Fruit fly (Drosophila melanogaster) whole organism, wandering third instar larva: Measurements from ENCODE around the gene Cap-D3.

ENCODE experiments used
- CG32264 ChIP-seq: fragments of 200-800 bp; sonication (Bioruptor generic); optimal IDR thresholded peaks from 2 replicates; lab custom pipeline; 2016; ENCODE audit warnings: missing biosample characterization, missing genetic modification characterization
- OdsH ChIP-seq: fragments of 200-800 bp; sonication (Bioruptor generic); optimal IDR thresholded peaks from 2 replicates; lab custom pipeline; 2016; ENCODE audit warnings: missing biosample characterization, mild to moderate bottlenecking, missing genetic modification characterization
- Vsx2 ChIP-seq: fragments of 200-300, 225-300 bp; sonication (Bioruptor generic); optimal IDR thresholded peaks from 2 replicates; lab custom pipeline; 2018; ENCODE audit warnings: missing biosample characterization, missing genetic modification characterization; ENCODE audit not compliant: partially characterized antibody
- fru ChIP-seq: fragments of 200-800 bp; sonication (Bioruptor generic); optimal IDR thresholded peaks from 3 replicates; lab custom pipeline; 2016; ENCODE audit warnings: missing biosample characterization, mild to moderate bottlenecking, missing genetic modification characterization
- rgr ChIP-seq: fragments of 200-800 bp; sonication (Bioruptor generic); optimal IDR thresholded peaks from 3 replicates; lab custom pipeline; 2016; ENCODE audit warnings: missing biosample characterization, mild to moderate bottlenecking, missing genetic modification characterization

- TF ChIP-seq CG32264 (GFP tag; lab: Kevin White, UChicago), result no peak
- TF ChIP-seq rgr (GFP tag; lab: Kevin White, UChicago), result no peak
- no peak for TF ChIP-seq fru
- TF ChIP-seq Vsx2, result no peak
- no peak for TF ChIP-seq OdsH (GFP tag; lab: Kevin White, UChicago)
Observed at dm6 chr2L:5532061-5532460, 6.4 kb downstream of the Cap-D3 start, which contains the start of gene Coq6.
